Fruit fly (Drosophila melanogaster) whole organism: ENCODE data around the gene Sbf.

Experiments
- CG8478 ChIP-seq: fragments of >200 bp; optimal IDR thresholded peaks from 2 replicates; lab custom pipeline; 2018; ENCODE audit warnings: inconsistent platforms
- psq ChIP-seq: fragments of >200 bp; optimal IDR thresholded peaks from 2 replicates; lab custom pipeline; 2017
- usp ChIP-seq: fragments of >200 bp; optimal IDR thresholded peaks from 2 replicates; lab custom pipeline; 2017; ENCODE audit warnings: missing biosample characterization, missing genetic modification characterization, mixed read lengths

dm6 chr3R:11770733-11771132 lies 26.0 kb downstream of the Sbf start:
- TF ChIP-seq psq (lab: Kevin White, UChicago) (no peak), usp (GFP tag; lab: Kevin White, UChicago) (no peak), CG8478 (lab: Kevin White, UChicago) (no peak)
